Worm (Caenorhabditis elegans) whole organism, dauer: ENCODE measurements around the gene K09C4.10.

ENCODE experiments used
- unc-62 ChIP-seq: sonication (generic microtip); optimal IDR thresholded peaks from 2 replicates; lab custom pipeline; 2017; ENCODE audit warnings: missing biosample characterization, missing genetic modification reagents, missing genetic modification characterization

Gene K09C4.10

DNA sequence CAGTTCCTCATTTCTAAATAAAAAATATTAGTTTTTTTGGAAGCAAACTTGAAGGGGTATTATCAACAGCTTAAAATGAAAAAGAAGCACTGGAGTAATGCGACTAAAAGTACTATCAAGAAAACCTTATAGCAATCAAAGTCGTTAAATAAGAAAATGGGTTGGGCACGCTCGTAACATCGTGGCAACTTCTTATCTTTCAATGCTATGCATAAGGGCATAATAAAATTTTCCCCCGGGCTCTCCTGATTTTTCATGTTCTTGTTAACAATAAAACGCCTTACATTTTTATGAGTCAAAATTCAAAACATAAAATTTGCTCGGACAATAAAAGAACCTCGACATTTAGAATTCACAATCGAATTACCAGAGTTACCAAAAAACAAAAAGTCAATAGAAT, 36.4 kb downstream of the K09C4.10 start, which contains the start of gene irg-7:
Gene irg-7 (minus strand): TSS at position 23 of the 400 bp plus-strand sequence.
- TF ChIP-seq unc-62 (GFP tag; lab: Kevin White, UChicago) = no peak

DNA sequence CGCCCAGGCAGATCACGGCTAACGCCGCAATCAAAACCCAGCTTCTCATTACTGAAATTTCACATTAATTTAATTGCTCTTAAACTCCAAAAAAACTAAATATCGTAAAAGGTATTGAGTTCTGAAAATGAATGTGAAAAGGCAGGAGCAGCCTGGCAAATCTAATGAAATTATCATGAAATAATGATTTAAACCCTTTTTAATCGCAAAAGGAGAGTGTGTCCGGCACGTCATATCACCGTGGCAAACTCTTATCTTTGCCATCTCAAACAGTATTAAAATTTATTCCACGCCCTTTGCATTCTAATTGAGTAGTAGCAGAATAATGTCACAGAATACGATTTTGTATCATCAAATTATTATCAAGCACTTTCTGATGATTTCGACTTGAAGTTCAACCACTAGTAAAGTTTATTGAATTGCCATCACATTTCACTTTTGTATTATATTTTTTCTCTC, 44.6 kb downstream of the K09C4.10 start, which contains the start of gene F28B4.3:
Gene F28B4.3 (minus strand): TSS at position 51 of the 459 bp plus-strand sequence.
- no peak for TF ChIP-seq unc-62 (GFP tag; lab: Kevin White, UChicago)

- TF ChIP-seq unc-62 (GFP tag; lab: Kevin White, UChicago) = no peak
Measured at ce11 chrX:3230575-3230974, 49.5 kb downstream of the K09C4.10 start.

DNA sequence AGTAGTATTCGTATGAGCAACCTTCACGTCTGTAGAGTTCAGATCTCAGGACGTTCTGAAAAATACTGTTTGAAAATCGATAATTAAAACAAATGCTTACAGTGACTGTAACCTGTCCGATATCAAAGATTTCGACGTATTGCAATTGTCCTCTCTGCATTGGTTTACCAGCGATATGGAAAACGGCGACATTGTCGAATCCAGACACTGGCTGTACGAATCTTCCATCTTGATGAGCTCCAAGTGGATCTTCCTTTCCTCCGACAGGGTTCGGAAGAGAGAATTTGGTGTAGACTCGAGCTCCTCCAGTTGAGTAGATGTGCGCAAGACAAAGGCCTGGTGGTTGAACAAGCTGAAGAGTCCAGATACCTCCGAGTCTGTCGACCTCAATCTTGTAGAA, 51.3 kb downstream of the K09C4.10 start:
- no peak for TF ChIP-seq unc-62 (GFP tag; lab: Kevin White, UChicago)

- no peak for TF ChIP-seq unc-62 (GFP tag; lab: Kevin White, UChicago)
Measured at ce11 chrX:3226348-3227229, 53.4 kb downstream of the K09C4.10 start.
